Worm (Caenorhabditis elegans): Measurements from ENCODE around the gene B0507.4.

The B0507.4 gene

ce11 chrV:8760416-8760815 lies 5.6 kb downstream of the B0507.4 start, which contains the start of gene ddn-1:
TSS of gene ddn-1 (minus strand) at chrV:8760516.
- TF ChIP-seq hlh-13 (GFP tag; optimal IDR thresholded peaks at IDR 0.05) = no peak
- no peak for TF ChIP-seq lim-6 (tag; optimal IDR thresholded peaks at IDR 0.05)
- TF ChIP-seq hlh-8 (tag; optimal IDR thresholded peaks at IDR 0.05) = no peak
- no peak for TF ChIP-seq ceh-24 (tag; optimal IDR thresholded peaks at IDR 0.05)
- no peak for TF ChIP-seq ref-2 (tag; optimal IDR thresholded peaks at IDR 0.05)
- no peak for TF ChIP-seq fkh-6 (tag; optimal IDR thresholded peaks at IDR 0.05)
- TF ChIP-seq ttx-3 (tag; optimal IDR thresholded peaks at IDR 0.05) = no peak
- no peak for TF ChIP-seq fkh-10 (GFP tag; optimal IDR thresholded peaks at IDR 0.05)
- no peak for TF ChIP-seq dmd-4 (tag; optimal IDR thresholded peaks at IDR 0.05; ENCODE audit: borderline replicate concordance)
- TF ChIP-seq nhr-232 (tag; optimal IDR thresholded peaks at IDR 0.05) = no peak
- no peak for TF ChIP-seq tbx-2 (tag; optimal IDR thresholded peaks at IDR 0.05)
- no peak for TF ChIP-seq C08G9.2 (tag; optimal IDR thresholded peaks at IDR 0.05)
- TF ChIP-seq sox-4 (tag; optimal IDR thresholded peaks at IDR 0.05) = no peak
- TF ChIP-seq zip-5 (tag; optimal IDR thresholded peaks at IDR 0.05) = no peak

- TF ChIP-seq ceh-31 (tag; optimal IDR thresholded peaks at IDR 0.05) (no peak), mec-3 (tag; optimal IDR thresholded peaks at IDR 0.05; ENCODE audit: borderline replicate concordance) (no peak), pqm-1 (tag; optimal IDR thresholded peaks at IDR 0.05) (no peak), pros-1 (tag; optimal IDR thresholded peaks at IDR 0.05) (no peak)
These were observed 8.1 kb downstream of the B0507.4 start, which contains the start of gene B0507.8 for ce11 chrV:8762861-8763260. TSS of gene B0507.8 (minus strand) at chrV:8762961.

ce11 chrV:8765938-8766337 lies 11.2 kb downstream of the B0507.4 start, which contains the start of gene B0507.9:
TSS of gene B0507.9 (minus strand) at chrV:8766038.
- no peak for TF ChIP-seq ceh-19 (GFP tag; optimal IDR thresholded peaks at IDR 0.05)
- TF ChIP-seq dmd-4 (tag; optimal IDR thresholded peaks at IDR 0.05; ENCODE audit: borderline replicate concordance) = no peak
- TF ChIP-seq ceh-31 (tag; optimal IDR thresholded peaks at IDR 0.05) = no peak
- no peak for TF ChIP-seq nhr-11 (tag; optimal IDR thresholded peaks at IDR 0.05)
- TF ChIP-seq odd-2 (tag; optimal IDR thresholded peaks at IDR 0.05) = no peak
- TF ChIP-seq eyg-1 (tag; optimal IDR thresholded peaks at IDR 0.05) = no peak
- TF ChIP-seq nfya-1 (tag; optimal IDR thresholded peaks at IDR 0.05) = no peak
- no peak for TF ChIP-seq ceh-24 (tag; optimal IDR thresholded peaks at IDR 0.05)
- TF ChIP-seq rnt-1 (tag; optimal IDR thresholded peaks at IDR 0.05) = no peak
- TF ChIP-seq sox-4 (tag; optimal IDR thresholded peaks at IDR 0.05) = no peak
- no peak for TF ChIP-seq che-1 (tag; optimal IDR thresholded peaks at IDR 0.05)
- no peak for TF ChIP-seq gmeb-2 (tag; optimal IDR thresholded peaks at IDR 0.05)
- TF ChIP-seq sdc-2 (tag; optimal IDR thresholded peaks at IDR 0.05) = no peak
- no peak for TF ChIP-seq sox-2 (GFP tag; IDR thresholded peaks at IDR 0.05)
- TF ChIP-seq mec-3 (tag; optimal IDR thresholded peaks at IDR 0.05; ENCODE audit: borderline replicate concordance) = no peak
- TF ChIP-seq ceh-2 (tag; optimal IDR thresholded peaks at IDR 0.05) = no peak
- no peak for TF ChIP-seq tbx-7 (tag; optimal IDR thresholded peaks at IDR 0.05)

DNA sequence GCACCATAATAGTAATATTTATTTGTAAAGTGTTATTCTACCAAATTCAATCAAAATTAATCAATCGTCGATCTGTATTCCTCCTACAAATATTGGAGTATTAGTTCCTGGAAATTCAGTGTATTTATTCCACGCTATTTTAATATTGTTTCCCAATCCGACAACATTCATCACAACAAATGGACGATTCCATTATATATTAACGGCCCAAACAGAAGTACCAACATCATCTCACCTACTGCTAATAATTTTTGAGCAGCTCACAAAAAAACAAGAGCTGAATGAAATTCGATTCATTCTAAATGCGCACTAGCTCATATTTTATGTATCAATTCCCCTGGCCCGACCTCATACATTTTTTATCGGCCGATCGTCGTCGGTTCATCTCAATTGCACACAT lies 12.3 kb downstream of the B0507.4 start:
- TF ChIP-seq ceh-2 (tag; optimal IDR thresholded peaks at IDR 0.05) (no peak), hlh-6 (tag; optimal IDR thresholded peaks at IDR 0.05) (no peak), fkh-6 (tag; optimal IDR thresholded peaks at IDR 0.05) (no peak), ceh-48 (tag; optimal IDR thresholded peaks at IDR 0.05) (no peak), odd-2 (tag; optimal IDR thresholded peaks at IDR 0.05) (no peak), madf-2 (tag; optimal IDR thresholded peaks at IDR 0.05) (no peak), C38D4.7 (GFP tag; optimal IDR thresholded peaks at IDR 0.05) (no peak)

DNA sequence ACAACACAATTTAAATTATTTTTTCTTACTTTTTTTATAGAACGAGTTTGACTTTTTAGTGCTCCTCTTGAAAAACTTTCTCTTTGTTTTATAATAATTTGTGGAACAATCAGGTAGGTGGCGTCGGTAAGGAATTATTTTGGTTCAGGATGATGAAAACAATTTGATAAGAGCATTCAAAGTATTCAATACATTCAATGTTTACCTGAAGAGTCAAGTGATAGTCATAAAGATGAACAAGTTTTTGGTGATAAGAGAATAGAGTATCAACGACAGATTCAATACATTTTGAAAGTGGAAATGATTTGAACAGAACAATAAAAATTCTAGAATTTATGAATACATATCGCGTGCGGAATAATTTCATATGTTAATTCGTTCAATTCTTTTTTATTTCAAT lies 12.7 kb downstream of the B0507.4 start:
- TF ChIP-seq elt-2 (tag; optimal IDR thresholded peaks at IDR 0.05) (peak; percentile 61), ceh-24 (tag; optimal IDR thresholded peaks at IDR 0.05) (no peak)

Measured in whole organism, late embryonic.